Worm (Caenorhabditis elegans) whole organism, young adult: ENCODE data around the gene akt-2.

Experiments
- C06A6.2 ChIP-seq: fragments of 200-800 bp; sonication (Bioruptor generic); conservative IDR thresholded peaks from 2 replicates; pipeline ENCODE4 v1.3.6; 2022; ENCODE audit warnings: missing genetic modification characterization, missing compliant biosample characterization
- C17E4.6 ChIP-seq: fragments of 200-800 bp; sonication (Bioruptor generic); IDR thresholded peaks from 2 replicates; pipeline ENCODE4 v1.3.6; 2022; ENCODE audit warnings: missing genetic modification reagents, missing genetic modification characterization, missing compliant biosample characterization
- F37B4.10 ChIP-seq: fragments of 200-800 bp; sonication (Bioruptor generic); IDR thresholded peaks from 2 replicates; pipeline ENCODE4 v1.3.6; 2022; ENCODE audit warnings: missing genetic modification characterization, missing compliant biosample characterization
- F57C9.4 ChIP-seq: sonication (generic microtip); optimal IDR thresholded peaks from 2 replicates; lab custom pipeline; 2017; ENCODE audit warnings: mild to moderate bottlenecking, missing genetic modification characterization, missing compliant biosample characterization
- K12H6.12 ChIP-seq: fragments of 200-800 bp; sonication (Bioruptor generic); optimal IDR thresholded peaks from 2 replicates; lab custom pipeline; 2018; ENCODE audit warnings: mild to moderate bottlenecking, missing genetic modification characterization, missing compliant biosample characterization
- T26A5.8 ChIP-seq: sonication (generic microtip); optimal IDR thresholded peaks from 2 replicates; lab custom pipeline; 2016; ENCODE audit warnings: missing genetic modification characterization, missing compliant biosample characterization
- Y53F4B.3 ChIP-seq: fragments of 200-800 bp; sonication (Bioruptor generic); IDR thresholded peaks from 2 replicates; pipeline ENCODE4 v1.3.6; 2022; ENCODE audit warnings: missing genetic modification reagents, missing genetic modification characterization, missing compliant biosample characterization
- Y95B8A.8 ChIP-seq: fragments of 200-800 bp; sonication (Bioruptor generic); IDR thresholded peaks from 2 replicates; pipeline ENCODE4 v1.3.6; 2022; ENCODE audit warnings: missing genetic modification reagents, missing genetic modification characterization, missing compliant biosample characterization
- ZK185.1 ChIP-seq: sonication (generic microtip); optimal IDR thresholded peaks from 2 replicates; lab custom pipeline; 2016; ENCODE audit warnings: mild to moderate bottlenecking, missing genetic modification characterization, missing compliant biosample characterization; ENCODE audit not compliant: poor library complexity, severe bottlenecking
- akir-1 ChIP-seq: fragments of 200-800 bp; sonication (Bioruptor generic); optimal IDR thresholded peaks from 2 replicates; lab custom pipeline; 2018; ENCODE audit warnings: mild to moderate bottlenecking, missing genetic modification characterization, moderate library complexity, missing compliant biosample characterization
- aptf-2 ChIP-seq: fragments of 200-800 bp; sonication (Bioruptor generic); conservative IDR thresholded peaks from 2 replicates; pipeline ENCODE4 v1.3.6; 2022; ENCODE audit warnings: missing genetic modification reagents, missing genetic modification characterization, missing compliant biosample characterization
- atf-7 ChIP-seq: sonication (generic microtip); optimal IDR thresholded peaks from 2 replicates; lab custom pipeline; 2017; ENCODE audit warnings: mild to moderate bottlenecking, missing genetic modification characterization, missing compliant biosample characterization
- athp-1 ChIP-seq: sonication (generic microtip); optimal IDR thresholded peaks from 2 replicates; lab custom pipeline; 2017; ENCODE audit warnings: mild to moderate bottlenecking, missing genetic modification characterization, missing compliant biosample characterization
- attf-5 ChIP-seq: fragments of 200-800 bp; sonication (Bioruptor generic); optimal IDR thresholded peaks from 2 replicates; lab custom pipeline; 2018; ENCODE audit warnings: mild to moderate bottlenecking, missing genetic modification characterization, missing compliant biosample characterization
- attf-6 ChIP-seq: fragments of 200-800 bp; sonication (Bioruptor generic); IDR thresholded peaks from 2 replicates; pipeline ENCODE4 v1.3.6; 2022; ENCODE audit warnings: missing genetic modification reagents, missing genetic modification characterization, missing compliant biosample characterization
- ceh-100 ChIP-seq: fragments of 200-800 bp; sonication (Bioruptor generic); IDR thresholded peaks from 2 replicates; pipeline ENCODE4 v1.3.6; 2022; ENCODE audit warnings: missing genetic modification reagents, missing genetic modification characterization, missing compliant biosample characterization
- ceh-58 ChIP-seq: fragments of 200-800 bp; sonication (Bioruptor generic); IDR thresholded peaks from 2 replicates; pipeline ENCODE4 v1.3.6; 2022; ENCODE audit warnings: missing genetic modification characterization, missing compliant biosample characterization
- ceh-91 ChIP-seq: fragments of 200-800 bp; sonication (Bioruptor generic); IDR thresholded peaks from 2 replicates; pipeline ENCODE4 v1.3.6; 2022; ENCODE audit warnings: missing genetic modification reagents, missing genetic modification characterization, missing compliant biosample characterization
- chd-7 ChIP-seq: sonication (generic microtip); optimal IDR thresholded peaks from 2 replicates; lab custom pipeline; 2016; ENCODE audit warnings: mild to moderate bottlenecking, missing genetic modification characterization, moderate library complexity, missing compliant biosample characterization
- dox-1 ChIP-seq: fragments of 200-800 bp; sonication (Bioruptor generic); IDR thresholded peaks from 2 replicates; pipeline ENCODE4 v1.3.6; 2022; ENCODE audit warnings: missing genetic modification reagents, missing genetic modification characterization, missing compliant biosample characterization
- dpl-1 ChIP-seq: fragments of 150-350 bp; optimal IDR thresholded peaks from 2 replicates; lab custom pipeline; 2014; ENCODE audit warnings: missing biosample characterization, missing genetic modification reagents, missing genetic modification characterization
- gei-17 ChIP-seq: fragments of 200-800 bp; sonication (Bioruptor generic); optimal IDR thresholded peaks from 2 replicates; lab custom pipeline; 2018; ENCODE audit warnings: mild to moderate bottlenecking, missing genetic modification characterization, missing compliant biosample characterization
- him-1 ChIP-seq: sonication (generic microtip); optimal IDR thresholded peaks from 2 replicates; lab custom pipeline; 2016; ENCODE audit warnings: missing genotype, missing genetic modification reagents, missing genetic modification characterization, missing compliant biosample characterization
- hmg-1.2 ChIP-seq: fragments of 200-800 bp; sonication (Bioruptor generic); IDR thresholded peaks from 2 replicates; pipeline ENCODE4 v1.3.6; 2022; ENCODE audit warnings: missing genetic modification reagents, missing genetic modification characterization, missing compliant biosample characterization
- hmg-20 ChIP-seq: fragments of 200-800 bp; sonication (Bioruptor generic); IDR thresholded peaks from 2 replicates; pipeline ENCODE4 v1.3.6; 2022; ENCODE audit warnings: missing genetic modification reagents, missing genetic modification characterization, missing compliant biosample characterization
- hrde-1 ChIP-seq: sonication (generic microtip); optimal IDR thresholded peaks from 2 replicates; lab custom pipeline; 2016; ENCODE audit warnings: missing genetic modification characterization, mild to moderate bottlenecking, missing compliant biosample characterization, moderate library complexity, missing genotype, missing genetic modification reagents, borderline replicate concordance
- hsf-1 ChIP-seq: fragments of 200-800 bp; sonication (Bioruptor generic); IDR thresholded peaks from 2 replicates; pipeline ENCODE4 v1.3.6; 2022; ENCODE audit warnings: missing genetic modification reagents, missing genetic modification characterization, missing compliant biosample characterization
- let-526 ChIP-seq: fragments of 200-800 bp; sonication (Bioruptor generic); IDR thresholded peaks from 2 replicates; pipeline ENCODE4 v1.3.6; 2022; ENCODE audit warnings: missing genetic modification reagents, missing genetic modification characterization, missing compliant biosample characterization
- lin-35 ChIP-seq, 3 experiments: fragments of 150-350 bp in 2 of 3; sonication (generic microtip) in 1 of 3; optimal IDR thresholded peaks; 2 replicates each; lab custom pipeline; 2014 to 2018; ENCODE audit warnings: missing biosample characterization in 3 of 3, missing genetic modification characterization in 3 of 3, missing genetic modification reagents in 3 of 3
- lin-54 ChIP-seq: fragments of 200-800 bp; sonication (Bioruptor generic); optimal IDR thresholded peaks from 2 replicates; lab custom pipeline; 2018; ENCODE audit warnings: mild to moderate bottlenecking, missing genetic modification characterization, missing compliant biosample characterization
- lir-1 ChIP-seq: fragments of 200-800 bp; sonication (Bioruptor generic); conservative IDR thresholded peaks from 2 replicates; pipeline ENCODE4 v1.3.6; 2022; ENCODE audit warnings: missing genetic modification reagents, missing genetic modification characterization, missing compliant biosample characterization
- lsl-1 ChIP-seq: fragments of 200-800 bp; sonication (Bioruptor generic); optimal IDR thresholded peaks from 2 replicates; lab custom pipeline; 2018; ENCODE audit warnings: mild to moderate bottlenecking, missing genetic modification characterization, moderate library complexity, missing compliant biosample characterization
- lsy-27 ChIP-seq: sonication (generic microtip); optimal IDR thresholded peaks from 2 replicates; lab custom pipeline; 2017; ENCODE audit warnings: missing genetic modification characterization, mild to moderate bottlenecking, missing compliant biosample characterization, antibody characterized with exemption, missing genotype, borderline replicate concordance; ENCODE audit not compliant: insufficient read depth
- madf-6 ChIP-seq: fragments of 200-800 bp; sonication (Bioruptor generic); IDR thresholded peaks from 2 replicates; pipeline ENCODE4 v1.3.6; 2022; ENCODE audit warnings: missing genetic modification reagents, missing genetic modification characterization, missing compliant biosample characterization
- mcd-1 ChIP-seq: fragments of 200-800 bp; sonication (Bioruptor generic); IDR thresholded peaks from 2 replicates; pipeline ENCODE4 v1.3.6; 2022; ENCODE audit warnings: missing genetic modification reagents, missing genetic modification characterization, missing compliant biosample characterization
- mxl-1 ChIP-seq: sonication (generic microtip); optimal IDR thresholded peaks from 2 replicates; lab custom pipeline; 2016; ENCODE audit warnings: missing genetic modification characterization, missing compliant biosample characterization
- nfya-1 ChIP-seq: sonication (generic microtip); optimal IDR thresholded peaks from 2 replicates; lab custom pipeline; 2017; ENCODE audit warnings: antibody characterized with exemption, missing compliant biosample characterization, missing genetic modification characterization, borderline replicate concordance; ENCODE audit not compliant: insufficient read depth
- nhr-27 ChIP-seq: fragments of 200-800 bp; sonication (Bioruptor generic); optimal IDR thresholded peaks from 2 replicates; lab custom pipeline; 2018; ENCODE audit warnings: mild to moderate bottlenecking, missing genetic modification characterization, moderate library complexity, missing compliant biosample characterization
- rcor-1 ChIP-seq: fragments of 200-800 bp; sonication (Bioruptor generic); IDR thresholded peaks from 2 replicates; pipeline ENCODE4 v1.3.6; 2022; ENCODE audit warnings: missing genetic modification reagents, missing genetic modification characterization, missing compliant biosample characterization
- repo-1 ChIP-seq: sonication (generic microtip); optimal IDR thresholded peaks from 2 replicates; lab custom pipeline; 2017; ENCODE audit warnings: mild to moderate bottlenecking, missing genetic modification characterization, missing compliant biosample characterization
- snpc-1.3 ChIP-seq: sonication (generic microtip); optimal IDR thresholded peaks from 2 replicates; lab custom pipeline; 2017; ENCODE audit warnings: missing genetic modification characterization, mild to moderate bottlenecking, missing compliant biosample characterization, antibody characterized with exemption, moderate library complexity, missing genotype, missing genetic modification reagents; ENCODE audit not compliant: insufficient read depth
- tbp1 ChIP-seq: fragments of 200-800 bp; sonication (Bioruptor generic); optimal IDR thresholded peaks from 2 replicates; lab custom pipeline; 2018; ENCODE audit warnings: mild to moderate bottlenecking, missing genetic modification characterization, missing compliant biosample characterization
- tlf-1 ChIP-seq: fragments of 200-800 bp; sonication (Bioruptor generic); optimal IDR thresholded peaks from 2 replicates; lab custom pipeline; 2018; ENCODE audit warnings: mild to moderate bottlenecking, missing genetic modification characterization, missing compliant biosample characterization
- unc-130 ChIP-seq: sonication (generic microtip); optimal IDR thresholded peaks from 2 replicates; lab custom pipeline; 2016; ENCODE audit warnings: missing genetic modification reagents, missing genetic modification characterization, missing compliant biosample characterization
- unc-62 ChIP-seq: fragments of 150-350 bp; optimal IDR thresholded peaks from 2 replicates; lab custom pipeline; 2014; ENCODE audit warnings: missing biosample characterization, missing genetic modification reagents, missing genetic modification characterization
- zfh-2 ChIP-seq: fragments of 200-800 bp; sonication (Bioruptor generic); conservative IDR thresholded peaks from 2 replicates; pipeline ENCODE4 v1.3.6; 2022; ENCODE audit warnings: missing genetic modification reagents, missing genetic modification characterization, missing compliant biosample characterization
- ztf-22 ChIP-seq: fragments of 200-800 bp; sonication (Bioruptor generic); optimal IDR thresholded peaks from 2 replicates; lab custom pipeline; 2018; ENCODE audit warnings: mild to moderate bottlenecking, missing genetic modification characterization, moderate library complexity, missing compliant biosample characterization
- ztf-3 ChIP-seq: fragments of 200-800 bp; sonication (Bioruptor generic); optimal IDR thresholded peaks from 2 replicates; lab custom pipeline; 2018; ENCODE audit warnings: mild to moderate bottlenecking, missing genetic modification characterization, missing compliant biosample characterization

The akt-2 gene

DNA sequence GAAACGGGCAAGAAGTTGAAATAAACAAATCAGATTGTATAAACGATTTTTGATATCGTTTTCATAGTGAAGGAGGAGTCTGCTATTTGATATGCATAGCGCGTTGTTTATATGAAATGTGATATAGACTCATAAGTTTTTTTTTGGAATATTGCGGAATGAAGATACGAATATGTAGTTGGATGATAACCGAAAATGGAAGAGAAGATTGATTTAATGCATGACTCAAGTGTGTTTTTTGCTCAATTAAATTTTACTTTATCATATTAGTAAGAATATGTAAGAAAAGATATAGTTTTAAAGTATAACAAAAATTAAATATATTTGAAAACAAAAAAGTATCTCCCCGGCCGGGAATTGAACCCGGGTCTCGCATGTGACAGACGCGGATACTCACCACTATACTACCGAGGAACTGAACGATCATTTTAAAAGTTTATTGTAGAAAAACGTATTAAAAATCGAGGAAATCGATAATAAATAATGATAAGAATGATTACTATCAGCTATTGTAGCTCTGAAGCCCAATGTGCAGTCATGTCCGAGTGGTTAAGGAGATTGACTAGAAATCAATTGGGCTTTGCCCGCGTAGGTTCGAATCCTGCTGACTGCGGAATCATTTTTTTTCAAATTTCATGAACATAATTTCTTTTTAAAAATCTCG lies 14.3 kb downstream of the akt-2 start, which contains the start of gene lgc-25 (continued):
- TF ChIP-seq zfh-2 (no peak), C17E4.6 (GFP tag; lab: Robert Waterston, UW) (no peak), nhr-27 (no peak), ztf-22 (GFP tag; lab: Kevin White, UChicago) (no peak), mcd-1 (GFP tag; lab: Robert Waterston, UW) (no peak; the same call in 1 of the 2 replicates), lsl-1 (GFP tag; lab: Kevin White, UChicago) (no peak), let-526 (GFP tag; lab: Robert Waterston, UW) (no peak), unc-130 (GFP tag; lab: Kevin White, UChicago) (peak; percentile 30), ztf-3 (no peak), dpl-1 (GFP tag; lab: Kevin White, UChicago) (no peak), repo-1 (peak; percentile 71), hsf-1 (GFP tag; lab: Robert Waterston, UW) (no peak), hmg-1.2 (GFP tag; lab: Robert Waterston, UW) (peak; percentile 75), attf-6 (no peak), K12H6.12 (tag; lab: Kevin White, UChicago) (no peak), aptf-2 (GFP tag; lab: Robert Waterston, UW) (no peak), C06A6.2 (GFP tag; lab: Robert Waterston, UW) (no peak), hrde-1 (tag; lab: Kevin White, UChicago) (peak; percentile 44), hmg-20 (no peak), lsy-27 (tag; lab: Kevin White, UChicago) (no peak), ceh-58 (GFP tag; lab: Robert Waterston, UW) (no peak), rcor-1 (0 out of 2 replicates have a peak, but pooled peaks have one; percentile 45), lin-35 (GFP tag; optimal IDR thresholded peaks at IDR 0.05; lab: Kevin White, UChicago) (no peak), ZK185.1 (tag; lab: Kevin White, UChicago) (peak; percentile 85), chd-7 (tag; lab: Kevin White, UChicago) (no peak), tbp1 (GFP tag; lab: Kevin White, UChicago) (peak; percentile 91), akir-1 (GFP tag; lab: Kevin White, UChicago) (no peak), lin-54 (GFP tag; lab: Kevin White, UChicago) (peak; percentile 5), Y53F4B.3 (GFP tag; lab: Robert Waterston, UW) (no peak), attf-5 (GFP tag; lab: Kevin White, UChicago) (no peak), snpc-1.3 (peak; percentile 69), mxl-1 (tag; lab: Kevin White, UChicago) (peak; percentile 36), madf-6 (GFP tag; lab: Robert Waterston, UW) (no peak), dox-1 (peak; percentile 66; the same call in 1 of the 2 replicates), F37B4.10 (GFP tag; lab: Robert Waterston, UW) (no peak), athp-1 (tag; lab: Kevin White, UChicago) (peak; percentile 44), unc-62 (GFP tag; lab: Kevin White, UChicago) (no peak), tlf-1 (GFP tag; lab: Kevin White, UChicago) (no peak), ceh-100 (GFP tag; lab: Robert Waterston, UW) (no peak), Y95B8A.8 (GFP tag; lab: Robert Waterston, UW) (no peak), nfya-1 (tag; lab: Kevin White, UChicago) (no peak), T26A5.8 (tag; lab: Kevin White, UChicago) (no peak), him-1 (tag; lab: Kevin White, UChicago) (peak; percentile 83), lir-1 (GFP tag; lab: Robert Waterston, UW) (peak; percentile 65), gei-17 (peak; percentile 10), atf-7 (tag; lab: Kevin White, UChicago) (peak; percentile 21), F57C9.4 (no peak), ceh-91 (GFP tag; lab: Robert Waterston, UW) (no peak)
